Worm (Caenorhabditis elegans) whole organism, dauer: ENCODE results near the gene F35C11.5.

Experiments used
- unc-62 ChIP-seq: sonication (generic microtip); optimal IDR thresholded peaks from 2 replicates; lab custom pipeline; 2017; ENCODE audit warnings: missing biosample characterization, missing genetic modification reagents, missing genetic modification characterization

Gene F35C11.5

ce11 chrII:8253160-8253793 lies at the start of gene F35C11.5:
Gene F35C11.5, plus strand, starts transcription at chrII:8253743.
- TF ChIP-seq unc-62 (GFP tag; lab: Kevin White, UChicago) = no peak

- TF ChIP-seq unc-62 (GFP tag; lab: Kevin White, UChicago) = no peak
Measured at ce11 chrII:8204039-8204438, 49.5 kb upstream of the F35C11.5 start, which contains the start of gene col-76. Gene col-76, plus strand, starts transcription at chrII:8204339.

- TF ChIP-seq unc-62 (GFP tag; lab: Kevin White, UChicago) = no peak
Measured at ce11 chrII:8205612-8206011, 47.9 kb upstream of the F35C11.5 start.

DNA sequence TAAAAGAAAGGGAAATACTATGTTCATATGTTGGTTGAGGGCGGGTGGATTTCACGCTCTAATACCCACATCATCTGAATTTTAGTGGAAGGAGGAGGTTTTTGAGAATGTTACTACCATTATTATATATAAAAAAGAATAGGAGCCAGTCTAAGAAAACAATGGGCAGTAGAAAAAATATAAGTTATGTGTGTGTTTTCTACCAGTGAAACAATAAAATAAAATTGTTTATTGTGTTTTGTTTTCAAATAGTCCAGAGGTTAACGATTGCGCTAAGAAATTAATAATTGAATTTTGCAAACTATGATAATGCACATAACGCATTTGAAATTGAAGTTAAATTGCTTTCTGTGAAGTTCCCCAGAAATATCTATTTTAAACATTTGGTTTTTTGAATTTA lies 44.1 kb upstream of the F35C11.5 start, which contains the start of gene M110.8:
M110.8 (minus strand) TSS at position 101 of the 400 bp plus-strand sequence.
- TF ChIP-seq unc-62 (GFP tag; lab: Kevin White, UChicago) = no peak

ce11 chrII:8212680-8213079 lies 40.9 kb upstream of the F35C11.5 start, which contains the start of gene twk-3:
Gene twk-3, minus strand, starts transcription at chrII:8212780.
- no peak for TF ChIP-seq unc-62 (GFP tag; lab: Kevin White, UChicago)

ce11 chrII:8214367-8214766 lies 39.2 kb upstream of the F35C11.5 start, which contains the start of gene M110.10:
Gene M110.10, minus strand, starts transcription at chrII:8214467.
- no peak for TF ChIP-seq unc-62 (GFP tag; lab: Kevin White, UChicago)

- no peak for TF ChIP-seq unc-62 (GFP tag; lab: Kevin White, UChicago)
Measured at ce11 chrII:8216433-8216832, 37.1 kb upstream of the F35C11.5 start, which contains the start of gene M110.3. Gene M110.3, minus strand, starts transcription at chrII:8216616.

DNA sequence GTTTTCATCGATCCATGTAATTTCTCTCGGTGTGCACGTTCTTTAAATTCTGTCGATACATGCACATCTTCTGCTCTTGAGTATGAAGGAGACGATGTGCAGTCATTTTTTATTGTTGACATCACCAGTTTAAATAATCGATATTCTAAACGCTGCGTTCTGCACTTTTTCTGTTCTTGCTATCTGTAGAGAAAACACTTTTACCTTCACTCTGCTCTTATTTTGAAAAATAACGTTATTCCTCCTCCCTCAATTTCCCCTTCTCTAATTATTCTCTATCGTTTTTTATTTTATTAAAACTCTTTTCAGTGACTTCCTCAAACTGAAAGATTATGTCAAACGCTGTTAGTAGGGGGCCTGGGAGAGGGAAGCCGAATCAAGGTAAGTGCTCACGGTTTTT lies 36.6 kb upstream of the F35C11.5 start, which contains the start of gene ifg-1:
ifg-1 (plus strand) TSS at position 301 of the 400 bp plus-strand sequence.
- TF ChIP-seq unc-62 (GFP tag; lab: Kevin White, UChicago) = no peak

DNA sequence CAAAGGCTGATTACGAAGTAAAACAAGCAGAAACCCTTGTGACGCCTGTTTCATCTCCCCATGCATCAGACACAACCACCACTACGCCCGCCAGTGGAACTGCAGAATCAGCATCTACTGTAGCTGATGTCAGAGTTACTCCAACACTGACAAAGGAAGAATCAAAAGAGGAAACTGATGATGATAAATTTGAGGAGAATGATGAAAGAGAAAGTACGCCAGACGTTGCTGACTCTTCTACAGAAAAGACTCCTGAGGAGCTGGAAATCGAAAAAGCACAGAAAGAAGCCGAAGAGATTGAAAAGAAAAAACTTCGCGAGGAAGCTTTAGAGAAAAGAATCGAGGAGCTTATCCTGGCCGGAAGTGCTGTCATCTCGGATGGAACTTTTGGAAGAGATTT lies 35.3 kb upstream of the F35C11.5 start:
- TF ChIP-seq unc-62 (GFP tag; lab: Kevin White, UChicago) = no peak

DNA sequence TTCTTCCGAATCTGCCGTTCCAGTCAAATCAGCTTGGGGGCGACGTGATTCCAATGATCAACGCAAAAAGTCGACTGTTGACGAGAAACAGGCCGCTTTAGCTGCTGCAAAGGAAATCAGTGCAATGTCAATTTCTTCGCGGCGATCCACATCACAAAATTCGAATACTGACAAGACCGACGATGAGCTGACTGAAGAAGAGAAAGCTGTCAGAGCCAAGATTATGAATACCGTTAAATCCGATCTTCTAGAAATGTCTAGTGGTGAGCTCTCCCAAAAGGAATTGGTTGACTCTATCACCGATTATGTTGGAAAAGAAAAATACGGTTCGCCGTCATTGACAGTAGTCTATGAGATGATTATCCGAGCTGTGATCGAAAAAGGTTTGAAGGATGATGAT lies 33.3 kb upstream of the F35C11.5 start:
- TF ChIP-seq unc-62 (GFP tag; lab: Kevin White, UChicago) = no peak

ce11 chrII:8222309-8223065 lies 31.1 kb upstream of the F35C11.5 start, which contains the start of gene dab-1:
Gene dab-1, plus strand, starts transcription at chrII:8222386.
- TF ChIP-seq unc-62 (GFP tag; lab: Kevin White, UChicago) = no peak

DNA sequence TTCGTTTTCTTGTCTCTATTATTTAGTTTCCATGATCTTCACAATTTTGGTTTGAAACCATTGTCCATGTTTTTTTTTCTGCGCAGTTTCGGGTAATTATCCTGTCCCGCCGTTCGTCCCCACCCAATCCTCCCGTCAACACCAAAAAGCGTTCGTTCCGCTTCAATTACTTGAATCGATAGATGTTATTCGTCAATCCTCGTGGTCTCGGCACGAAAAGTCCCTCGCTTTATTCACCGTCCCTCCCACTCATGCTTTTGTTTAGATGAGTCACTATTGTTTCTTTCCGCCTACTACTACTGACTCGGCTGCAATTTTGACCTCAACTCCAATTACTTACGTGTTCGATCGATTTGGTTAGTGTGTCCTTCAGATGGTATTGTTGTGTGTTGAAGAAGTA lies 30.1 kb upstream of the F35C11.5 start:
- no peak for TF ChIP-seq unc-62 (GFP tag; lab: Kevin White, UChicago)

DNA sequence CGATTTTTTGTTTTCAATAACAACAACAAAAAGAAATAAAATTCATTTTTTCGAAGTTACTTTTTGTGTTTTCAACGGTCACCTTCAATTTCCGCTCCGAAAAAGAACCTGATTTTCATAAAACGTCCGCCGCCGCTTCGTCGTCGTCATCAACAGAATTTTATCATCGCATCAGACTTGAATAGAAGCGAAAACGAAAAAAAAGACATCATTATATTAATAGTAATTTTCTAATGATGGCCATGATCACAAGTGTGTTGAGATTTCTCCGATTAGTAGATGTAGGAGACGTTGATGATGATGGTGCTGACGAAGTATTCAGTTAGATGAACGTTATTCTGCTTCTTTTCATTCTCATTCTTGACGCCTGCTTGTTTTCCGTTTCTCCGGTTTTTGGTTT lies 29.6 kb upstream of the F35C11.5 start:
- TF ChIP-seq unc-62 (GFP tag; lab: Kevin White, UChicago) = no peak

ce11 chrII:8224623-8225022 lies 28.9 kb upstream of the F35C11.5 start:
- TF ChIP-seq unc-62 (GFP tag; lab: Kevin White, UChicago) = no peak

ce11 chrII:8225347-8225746 lies 28.2 kb upstream of the F35C11.5 start:
- TF ChIP-seq unc-62 (GFP tag; lab: Kevin White, UChicago) = no peak

DNA sequence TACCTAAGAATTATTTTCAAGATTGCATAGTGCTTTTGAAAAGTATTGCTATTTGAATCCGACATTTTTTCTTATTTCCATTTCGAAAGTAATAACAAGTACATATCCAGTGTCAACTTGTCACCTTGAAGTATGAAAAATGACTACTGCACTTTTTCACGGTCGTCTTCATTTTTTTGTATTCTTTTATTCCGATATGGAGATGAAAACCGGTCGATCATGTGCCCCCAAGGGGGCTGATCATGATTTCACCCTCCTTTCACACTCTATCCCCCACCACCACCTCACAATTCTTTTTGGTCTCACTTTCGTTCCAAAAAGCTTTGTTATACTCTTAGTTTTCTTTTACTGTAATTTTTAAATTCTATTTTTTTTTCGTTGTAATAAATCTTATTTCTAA lies 27.6 kb upstream of the F35C11.5 start:
- no peak for TF ChIP-seq unc-62 (GFP tag; lab: Kevin White, UChicago)
